Fruit fly (Drosophila melanogaster): Measurements from ENCODE around the gene Arp5.

Gene Arp5

DNA sequence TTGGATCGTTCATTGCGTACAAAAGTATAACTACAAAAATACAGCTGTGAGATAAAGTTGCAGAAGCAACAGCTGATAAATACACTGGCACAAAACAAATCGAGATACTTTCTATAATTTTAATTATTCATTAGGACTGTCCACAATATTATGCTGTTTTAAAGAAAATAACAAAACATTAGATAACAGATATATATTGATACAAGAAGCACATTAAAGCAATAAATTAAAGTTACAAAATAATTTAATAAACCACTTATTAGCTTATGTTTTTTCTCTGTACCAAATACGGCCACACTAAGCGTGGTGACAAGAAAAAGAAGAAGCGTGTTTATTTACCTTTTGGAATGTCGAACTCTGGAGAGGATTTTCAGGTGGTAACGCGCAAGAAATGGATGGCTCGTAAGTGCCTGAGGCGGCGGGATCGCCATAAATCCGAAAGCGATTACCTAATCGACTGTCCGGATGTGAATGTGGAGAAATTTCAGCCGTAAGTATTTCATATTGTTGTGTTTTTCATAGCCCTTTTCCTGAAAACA, 35.0 kb downstream of the Arp5 start, which contains the start of the genes CG7988 and CG7183 (continued):
- TF ChIP-seq fd3F (GFP tag; optimal IDR thresholded peaks at IDR 0.05) (peak; percentile 98), prd (optimal IDR thresholded peaks at IDR 0.05) (no peak), prd (GFP tag; IDR thresholded peaks at IDR 0.05) (peak; percentile 99), al (GFP tag; IDR thresholded peaks at IDR 0.05) (peak; percentile 98), nerfin-2 (GFP tag; IDR thresholded peaks at IDR 0.05; ENCODE audit: partially characterized antibody) (no peak), CG4424 (GFP tag; optimal IDR thresholded peaks at IDR 0.05) (peak; percentile 98), TFAM (GFP tag; optimal IDR thresholded peaks at IDR 0.05) (peak; percentile 66), jigr1 (GFP tag; IDR thresholded peaks at IDR 0.05) (peak; percentile 95), sisA (GFP tag; IDR thresholded peaks at IDR 0.05) (peak; percentile 98), gfzf (GFP tag; optimal IDR thresholded peaks at IDR 0.05) (peak; percentile 56), CG17912 (GFP tag; optimal IDR thresholded peaks at IDR 0.05) (peak; percentile 83), CG10321 (GFP tag; IDR thresholded peaks at IDR 0.05) (peak; percentile 84), CG9797 (GFP tag; optimal IDR thresholded peaks at IDR 0.05) (peak; percentile 89), Hmx (GFP tag; optimal IDR thresholded peaks at IDR 0.05) (peak; percentile 95), Neu2 (GFP tag; optimal IDR thresholded peaks at IDR 0.05; ENCODE audit: borderline replicate concordance) (peak; percentile 66), kni (GFP tag; optimal IDR thresholded peaks at IDR 0.05) (peak; percentile 50), CG7786 (GFP tag; optimal IDR thresholded peaks at IDR 0.05) (peak; percentile 93), cato (GFP tag; optimal IDR thresholded peaks at IDR 0.05; ENCODE audit: borderline replicate concordance) (peak; percentile 96), CG12071 (GFP tag; optimal IDR thresholded peaks at IDR 0.05) (peak; percentile 83), CG18011 (GFP tag; optimal IDR thresholded peaks at IDR 0.05) (peak; percentile 88), grn (GFP tag; optimal IDR thresholded peaks at IDR 0.05) (no peak), Dek (tag; optimal IDR thresholded peaks at IDR 0.05) (peak; percentile 98), CG11723 (GFP tag; optimal IDR thresholded peaks at IDR 0.05) (peak; percentile 92), ranshi (GFP tag; IDR thresholded peaks at IDR 0.05) (peak; percentile 99), C15 (GFP tag; IDR thresholded peaks at IDR 0.05) (peak; percentile 96), CG11696 (GFP tag; IDR thresholded peaks at IDR 0.05) (peak; percentile 93), Hand (GFP tag; optimal IDR thresholded peaks at IDR 0.05) (peak; percentile 87), CG16813 (GFP tag; IDR thresholded peaks at IDR 0.05; ENCODE audit: partially characterized antibody) (no peak), dysf (GFP tag; IDR thresholded peaks at IDR 0.05) (peak; percentile 99), tgo (GFP tag; IDR thresholded peaks at IDR 0.05) (peak; percentile 99), CG9609 (GFP tag; optimal IDR thresholded peaks at IDR 0.05) (peak; percentile 92), slp2 (GFP tag; optimal IDR thresholded peaks at IDR 0.05) (peak; percentile 86), Bteb2 (GFP tag; optimal IDR thresholded peaks at IDR 0.05) (peak; percentile 97), org-1 (GFP tag; optimal IDR thresholded peaks at IDR 0.05) (peak; percentile 93), lbe (GFP tag; optimal IDR thresholded peaks at IDR 0.05) (peak; percentile 91), CG15479 (GFP tag; optimal IDR thresholded peaks at IDR 0.05) (peak; percentile 79), CG15011 (GFP tag; optimal IDR thresholded peaks at IDR 0.05) (peak; percentile 90), CG13123 (GFP tag; optimal IDR thresholded peaks at IDR 0.05) (peak; percentile 97), CG3281 (GFP tag; optimal IDR thresholded peaks at IDR 0.05) (peak; percentile 91), CG12744 (GFP tag; optimal IDR thresholded peaks at IDR 0.05) (peak; percentile 94), E2f1 (GFP tag; IDR thresholded peaks at IDR 0.05) (peak; percentile 99), CG12391 (tag; optimal IDR thresholded peaks at IDR 0.05) (peak; percentile 100), Kr (GFP tag; optimal IDR thresholded peaks at IDR 0.05) (peak; percentile 41), CG7987 (GFP tag; optimal IDR thresholded peaks at IDR 0.05) (peak; percentile 88), gsb-n (tag; optimal IDR thresholded peaks at IDR 0.05) (peak; percentile 99), sr (GFP tag; IDR thresholded peaks at IDR 0.05) (peak; percentile 74; the same call in 2 of the 3 replicates), B-H1 (GFP tag; IDR thresholded peaks at IDR 0.05) (peak; percentile 98), row (GFP tag; IDR thresholded peaks at IDR 0.05) (peak; percentile 100), HLH54F (GFP tag; optimal IDR thresholded peaks at IDR 0.05) (peak; percentile 94), CG34422 (GFP tag; IDR thresholded peaks at IDR 0.05) (peak; percentile 99), h (optimal IDR thresholded peaks at IDR 0.05) (no peak)
